Fruit fly (Drosophila melanogaster): ENCODE data around the gene CG13133.

Gene CG13133

dm6 chr2L:10061276-10061675, 30.9 kb downstream of the CG13133 start (continued):
- no peak for TF ChIP-seq CG15601 (tag; optimal IDR thresholded peaks at IDR 0.05)
- peak; percentile 24 for TF ChIP-seq zf30C (GFP tag; optimal IDR thresholded peaks at IDR 0.05)
- no peak for TF ChIP-seq ab (GFP tag; optimal IDR thresholded peaks at IDR 0.05)
- no peak for TF ChIP-seq D19B (GFP tag; optimal IDR thresholded peaks at IDR 0.05)
- no peak for TF ChIP-seq CG16815 (GFP tag; optimal IDR thresholded peaks at IDR 0.05)
- no peak for TF ChIP-seq chinmo (GFP tag; IDR thresholded peaks at IDR 0.05; ENCODE audit: partially characterized antibody)
- no peak for TF ChIP-seq CG6791 (GFP tag; IDR thresholded peaks at IDR 0.05; ENCODE audit: partially characterized antibody)
- no peak for TF ChIP-seq pita (GFP tag; optimal IDR thresholded peaks at IDR 0.05)
- no peak for TF ChIP-seq shn (GFP tag; optimal IDR thresholded peaks at IDR 0.05)
- TF ChIP-seq CG4820 (GFP tag; optimal IDR thresholded peaks at IDR 0.05): no peak
- no peak for TF ChIP-seq Nf-YB (GFP tag; optimal IDR thresholded peaks at IDR 0.05)
- TF ChIP-seq Dip2 (GFP tag; IDR thresholded peaks at IDR 0.05): no peak
- no peak for TF ChIP-seq CG17612 (GFP tag; IDR thresholded peaks at IDR 0.05)
- TF ChIP-seq Poxn (GFP tag; IDR thresholded peaks at IDR 0.05): no peak
- no peak for TF ChIP-seq croc (GFP tag; conservative IDR thresholded peaks at IDR 0.05)
- no peak for TF ChIP-seq CG12659 (GFP tag; optimal IDR thresholded peaks at IDR 0.05)
- TF ChIP-seq sc (optimal IDR thresholded peaks at IDR 0.05): no peak
- TF ChIP-seq sc (GFP tag; optimal IDR thresholded peaks at IDR 0.05): no peak
- no peak for TF ChIP-seq H2.0 (GFP tag; IDR thresholded peaks at IDR 0.05)
- TF ChIP-seq slou (GFP tag; optimal IDR thresholded peaks at IDR 0.05): no peak
- no peak for TF ChIP-seq Atf6 (GFP tag; IDR thresholded peaks at IDR 0.05)
- no peak for TF ChIP-seq gsb-n (tag; optimal IDR thresholded peaks at IDR 0.05)
- no peak for TF ChIP-seq CG4282 (GFP tag; optimal IDR thresholded peaks at IDR 0.05)
- TF ChIP-seq CG31388 (GFP tag; optimal IDR thresholded peaks at IDR 0.05): no peak
- no peak for TF ChIP-seq CG6813 (GFP tag; optimal IDR thresholded peaks at IDR 0.05)
- TF ChIP-seq sens (GFP tag): peak; percentile 64
- no peak for TF ChIP-seq HmgZ (tag; optimal IDR thresholded peaks at IDR 0.05)
- no peak for TF ChIP-seq CG5180 (GFP tag; optimal IDR thresholded peaks at IDR 0.05)
- TF ChIP-seq gem (tag; optimal IDR thresholded peaks at IDR 0.05): peak; percentile 64
- TF ChIP-seq slbo (GFP tag; IDR thresholded peaks at IDR 0.05): peak; percentile 51
- no peak for TF ChIP-seq CG6254 (GFP tag; optimal IDR thresholded peaks at IDR 0.05)
- TF ChIP-seq CG7987 (GFP tag; optimal IDR thresholded peaks at IDR 0.05): no peak
- no peak for TF ChIP-seq repo (GFP tag; optimal IDR thresholded peaks at IDR 0.05)
- no peak for TF ChIP-seq tll (GFP tag; optimal IDR thresholded peaks at IDR 0.05)
- TF ChIP-seq ro (GFP tag; IDR thresholded peaks at IDR 0.05): no peak
- no peak for TF ChIP-seq Taf1 (GFP tag; IDR thresholded peaks at IDR 0.05)
- TF ChIP-seq CG10321 (GFP tag; IDR thresholded peaks at IDR 0.05): no peak
- no peak for TF ChIP-seq trem (tag; optimal IDR thresholded peaks at IDR 0.05)
- no peak for TF ChIP-seq Atf-2 (GFP tag; optimal IDR thresholded peaks at IDR 0.05)
- TF ChIP-seq Drgx (GFP tag; IDR thresholded peaks at IDR 0.05): peak; percentile 51; the same call in 1 of the 2 replicates
- no peak for TF ChIP-seq p53 (GFP tag; optimal IDR thresholded peaks at IDR 0.05)
- TF ChIP-seq Hmx (GFP tag; optimal IDR thresholded peaks at IDR 0.05): no peak
- no peak for TF ChIP-seq tap (tag; optimal IDR thresholded peaks at IDR 0.05)
- no peak for TF ChIP-seq CG5245 (GFP tag; optimal IDR thresholded peaks at IDR 0.05)
- TF ChIP-seq peb (GFP tag; IDR thresholded peaks at IDR 0.05): no peak
- no peak for TF ChIP-seq CG11093 (GFP tag; IDR thresholded peaks at IDR 0.05)
- TF ChIP-seq dmrt11E (tag; optimal IDR thresholded peaks at IDR 0.05): no peak
- no peak for TF ChIP-seq CG4707 (GFP tag; optimal IDR thresholded peaks at IDR 0.05)
- TF ChIP-seq crc (GFP tag; optimal IDR thresholded peaks at IDR 0.05): no peak
- TF ChIP-seq H15 (GFP tag; IDR thresholded peaks at IDR 0.05): no peak
- no peak for TF ChIP-seq Dip3 (GFP tag; optimal IDR thresholded peaks at IDR 0.05)
- TF ChIP-seq sug (tag; optimal IDR thresholded peaks at IDR 0.05): no peak
- TF ChIP-seq CG14667 (GFP tag; IDR thresholded peaks at IDR 0.05): no peak
